Worm (Caenorhabditis elegans): ENCODE measurements around the gene phb-2.

DNA sequence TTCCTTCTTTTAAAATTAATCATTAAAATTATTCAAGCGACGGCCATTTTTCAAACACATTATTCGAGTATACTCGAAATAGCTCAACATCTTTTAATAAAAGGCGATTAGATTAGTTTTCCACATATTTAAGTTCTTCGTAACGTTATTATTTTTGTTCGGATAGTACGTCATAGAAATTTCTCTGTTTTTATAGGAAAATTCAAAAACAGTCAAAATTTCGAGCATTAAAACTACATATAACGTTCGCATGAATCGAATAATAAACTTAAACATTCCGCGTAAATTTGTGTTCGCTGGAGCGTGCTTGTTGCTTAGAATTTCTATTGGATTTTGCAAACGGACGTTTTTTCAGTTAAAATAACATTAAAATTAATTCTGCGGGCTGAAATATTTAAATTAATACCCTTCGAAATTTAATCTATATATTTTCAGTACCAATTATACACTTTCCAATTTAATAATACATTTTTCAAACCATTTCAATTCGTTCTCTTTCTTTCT is 6.0 kb upstream of the phb-2 start, which contains the start of gene blos-4:
- TF ChIP-seq pqm-1 (tag; optimal IDR thresholded peaks at IDR 0.05) (no peak), zag-1 (tag; optimal IDR thresholded peaks at IDR 0.05) (no peak), nhr-28 (tag; optimal IDR thresholded peaks at IDR 0.05) (no peak), egl-27 (tag; optimal IDR thresholded peaks at IDR 0.05) (no peak)

Data from whole organism, L3 larva.